Fruit fly (Drosophila melanogaster): ENCODE measurements around the gene CG43092.

DNA sequence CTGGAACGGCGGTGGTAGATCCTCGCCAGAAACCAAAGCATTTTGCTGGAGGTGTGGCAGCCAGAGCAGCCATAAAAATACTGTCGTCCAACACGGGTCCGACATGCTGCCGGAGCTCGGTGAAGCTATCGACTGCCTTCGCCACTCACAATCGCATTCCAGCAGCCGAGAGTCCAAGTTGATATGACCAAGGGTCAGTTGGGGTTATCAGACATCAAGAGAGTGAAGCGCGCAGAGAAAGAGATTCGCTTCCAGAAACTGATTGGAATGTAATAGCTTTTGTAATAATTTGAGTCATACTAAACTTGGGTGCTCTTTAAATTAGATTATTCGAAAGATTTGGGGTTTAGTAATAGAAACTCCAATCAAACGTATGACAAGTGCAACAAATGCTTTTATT is 5.9 kb downstream of the CG43092 start, which contains the start of gene Nepl14:
- TF ChIP-seq CG8478 (optimal IDR thresholded peaks at IDR 0.05) (no peak), CTCF (optimal IDR thresholded peaks at IDR 0.05) (no peak)
